Fruit fly (Drosophila melanogaster) whole organism, embryonic: ENCODE measurements around the gene Surf1.

Source experiments
- Atf6 ChIP-seq: fragments of 200-800 bp; sonication (Bioruptor generic); IDR thresholded peaks from 2 replicates; pipeline ENCODE4 v1.3.6; 2022; ENCODE audit warnings: missing biosample characterization, missing genetic modification characterization
- Awh ChIP-seq: fragments of 200-800 bp; sonication (Bioruptor generic); IDR thresholded peaks from 2 replicates; pipeline ENCODE4, ENCODE4 v1.3.6; 2022; ENCODE audit warnings: missing biosample characterization, missing genetic modification characterization
- B-H2 ChIP-seq: fragments of 200-800 bp; sonication (Bioruptor generic); optimal IDR thresholded peaks from 2 replicates; lab custom pipeline; 2018; ENCODE audit warnings: missing biosample characterization, mild to moderate bottlenecking, missing genetic modification characterization
- Bdp1 ChIP-seq: fragments of 200-800 bp; sonication (Bioruptor generic); optimal IDR thresholded peaks from 3 replicates; lab custom pipeline; 2016; ENCODE audit warnings: missing biosample characterization, missing genetic modification characterization
- CG10147 ChIP-seq: fragments of 200-800 bp; sonication (Bioruptor generic); optimal IDR thresholded peaks from 2 replicates; lab custom pipeline; 2019; ENCODE audit warnings: missing biosample characterization, mild to moderate bottlenecking, missing genetic modification characterization, moderate library complexity
- CG10209 ChIP-seq: fragments of 200-800 bp; sonication (Bioruptor generic); optimal IDR thresholded peaks from 3 replicates; lab custom pipeline; 2017; ENCODE audit warnings: missing biosample characterization, mild to moderate bottlenecking, missing genetic modification characterization, missing genetic modification reagents
- CG10274 ChIP-seq: fragments of 200-800 bp; sonication (Bioruptor generic); optimal IDR thresholded peaks from 3 replicates; lab custom pipeline; 2017; ENCODE audit warnings: missing biosample characterization, mild to moderate bottlenecking, missing genetic modification characterization
- CG10654 ChIP-seq: fragments of 200-800 bp; sonication (Bioruptor generic); optimal IDR thresholded peaks from 2 replicates; lab custom pipeline; 2016; ENCODE audit warnings: missing biosample characterization, missing genetic modification characterization
- CG12299 ChIP-seq: fragments of 200-800 bp; sonication (Bioruptor generic); optimal IDR thresholded peaks from 2 replicates; lab custom pipeline; 2018; ENCODE audit warnings: missing biosample characterization, mild to moderate bottlenecking, missing genetic modification characterization
- CG13424 ChIP-seq: fragments of 200-800 bp; sonication (Bioruptor generic); optimal IDR thresholded peaks from 2 replicates; lab custom pipeline; 2019; ENCODE audit warnings: missing biosample characterization, mild to moderate bottlenecking, missing genetic modification characterization, moderate library complexity
- CG15514 ChIP-seq: fragments of 200-800 bp; sonication (Bioruptor generic); optimal IDR thresholded peaks from 3 replicates; lab custom pipeline; 2017; ENCODE audit warnings: missing biosample characterization, missing genetic modification characterization, mild to moderate bottlenecking, moderate library complexity, missing genetic modification reagents
- CG17328 ChIP-seq: fragments of 200-800 bp; sonication (Bioruptor generic); IDR thresholded peaks from 2 replicates; pipeline ENCODE4 v1.3.6; 2022; ENCODE audit warnings: missing biosample characterization, missing genetic modification characterization
- CG1832 ChIP-seq: fragments of 200-800 bp; sonication (Bioruptor generic); optimal IDR thresholded peaks from 2 replicates; lab custom pipeline; 2017; ENCODE audit warnings: missing biosample characterization, mild to moderate bottlenecking, missing genetic modification characterization, inconsistent platforms
- CG3407 ChIP-seq: fragments of 200-800 bp; sonication (Bioruptor generic); optimal IDR thresholded peaks from 2 replicates; lab custom pipeline; 2018; ENCODE audit warnings: missing biosample characterization, mild to moderate bottlenecking, missing genetic modification characterization
- CG4707 ChIP-seq: fragments of 200-800 bp; sonication (Bioruptor generic); optimal IDR thresholded peaks from 2 replicates; lab custom pipeline; 2018; ENCODE audit warnings: missing biosample characterization, mild to moderate bottlenecking, missing genetic modification characterization, moderate library complexity
- CG4854 ChIP-seq: fragments of 200-800 bp; sonication (Bioruptor generic); optimal IDR thresholded peaks from 2 replicates; lab custom pipeline; 2016; ENCODE audit warnings: missing biosample characterization, missing genetic modification characterization, inconsistent platforms
- CG6689 ChIP-seq: fragments of 200-800 bp; sonication (Bioruptor generic); IDR thresholded peaks from 2 replicates; pipeline ENCODE4 v1.3.6; 2022; ENCODE audit warnings: missing biosample characterization, missing genetic modification characterization
- CG6765 ChIP-seq: fragments of 200-800 bp; sonication (Bioruptor generic); optimal IDR thresholded peaks from 3 replicates; lab custom pipeline; 2017; ENCODE audit warnings: missing biosample characterization, mild to moderate bottlenecking, missing genetic modification characterization
- CG7357 ChIP-seq: fragments of 200-800 bp; sonication (Bioruptor generic); IDR thresholded peaks from 3 replicates; pipeline ENCODE4 v1.3.6; 2022; ENCODE audit warnings: missing biosample characterization, missing genetic modification characterization
- CG8290 ChIP-seq, 3 experiments: fragments of 200-800 bp; sonication (Bioruptor generic); optimal IDR thresholded peaks; 2 replicates each; lab custom pipeline; 2016 to 2019; ENCODE audit warnings: missing biosample characterization in 3 of 3, missing genetic modification characterization in 3 of 3, mild to moderate bottlenecking in 2 of 3, moderate library complexity in 1 of 3
- CG8478 ChIP-seq: fragments of >200 bp; optimal IDR thresholded peaks from 2 replicates; lab custom pipeline; 2018
- CG9437 ChIP-seq: fragments of 200-800 bp; sonication (Bioruptor generic); optimal IDR thresholded peaks from 2 replicates; lab custom pipeline; 2018; ENCODE audit warnings: missing biosample characterization, mild to moderate bottlenecking, missing genetic modification characterization
- CG9817 ChIP-seq: fragments of 200-800 bp; sonication (Bioruptor generic); optimal IDR thresholded peaks from 2 replicates; lab custom pipeline; 2018; ENCODE audit warnings: missing biosample characterization, mild to moderate bottlenecking, missing genetic modification characterization, moderate library complexity
- CrebB ChIP-seq: fragments of 200-800 bp; sonication (Bioruptor generic); optimal IDR thresholded peaks from 3 replicates; lab custom pipeline; 2018; ENCODE audit warnings: missing biosample characterization, mild to moderate bottlenecking, missing genetic modification characterization
- D19A ChIP-seq: fragments of 200-800 bp; optimal IDR thresholded peaks from 3 replicates; lab custom pipeline; 2019; ENCODE audit warnings: missing biosample characterization, mild to moderate bottlenecking, missing genetic modification characterization, moderate library complexity
- Ets97D ChIP-seq: fragments of 200-800 bp; sonication (Bioruptor generic); optimal IDR thresholded peaks from 3 replicates; lab custom pipeline; 2016; ENCODE audit warnings: missing biosample characterization, missing genetic modification characterization
- HmgZ ChIP-seq: fragments of 200-800 bp; sonication (Bioruptor generic); optimal IDR thresholded peaks from 2 replicates; lab custom pipeline; 2018; ENCODE audit warnings: missing biosample characterization, mild to moderate bottlenecking, missing genetic modification characterization
- Kr ChIP-seq: fragments of 200-800 bp; sonication (Bioruptor generic); optimal IDR thresholded peaks from 2 replicates; lab custom pipeline; 2017; ENCODE audit warnings: missing biosample characterization, mild to moderate bottlenecking, missing genetic modification characterization
- Meics ChIP-seq: fragments of 200-800 bp; sonication (Bioruptor generic); optimal IDR thresholded peaks from 2 replicates; lab custom pipeline; 2017; ENCODE audit warnings: missing biosample characterization, mild to moderate bottlenecking, missing genetic modification characterization
- NC2β ChIP-seq: fragments of 200-800 bp; sonication (Bioruptor generic); optimal IDR thresholded peaks from 2 replicates; lab custom pipeline; 2016; ENCODE audit warnings: missing biosample characterization, missing genetic modification characterization
- Nf-YB ChIP-seq: fragments of 200-800 bp; sonication (Bioruptor generic); optimal IDR thresholded peaks from 3 replicates; lab custom pipeline; 2019; ENCODE audit warnings: missing biosample characterization, mild to moderate bottlenecking, missing genetic modification characterization, moderate library complexity
- Pdp1 ChIP-seq, 2 experiments: fragments of 200-800 bp; sonication (Bioruptor generic); optimal IDR thresholded peaks; 3 replicates each; lab custom pipeline; 2016; ENCODE audit warnings: missing biosample characterization in 2 of 2, missing genetic modification characterization in 2 of 2, mild to moderate bottlenecking in 1 of 2, moderate library complexity in 1 of 2
- al ChIP-seq: fragments of 200-800 bp; sonication (Bioruptor generic); IDR thresholded peaks from 2 replicates; pipeline ENCODE4 v1.3.6; 2022; ENCODE audit warnings: missing biosample characterization, missing genetic modification characterization
- bcd ChIP-seq: fragments of 200-800 bp; sonication (Bioruptor generic); optimal IDR thresholded peaks from 2 replicates; lab custom pipeline; 2017; ENCODE audit warnings: missing biosample characterization, mild to moderate bottlenecking, missing genetic modification characterization
- bowl ChIP-seq: fragments of 200-800 bp; sonication (Bioruptor generic); IDR thresholded peaks from 2 replicates; pipeline ENCODE4 v1.3.6; 2022; ENCODE audit warnings: missing biosample characterization, missing genetic modification characterization
- crp ChIP-seq, 2 experiments: fragments of 200-800 bp; sonication (Bioruptor generic); optimal IDR thresholded peaks; 2 replicates in 1 of 2; 3 replicates in 1 of 2; lab custom pipeline; 2017; ENCODE audit warnings: missing biosample characterization in 2 of 2, missing genetic modification characterization in 2 of 2, mild to moderate bottlenecking in 1 of 2, moderate library complexity in 1 of 2
- ftz-f1 ChIP-seq: fragments of 200-800 bp; sonication (Bioruptor generic); optimal IDR thresholded peaks from 2 replicates; lab custom pipeline; 2016; ENCODE audit warnings: missing biosample characterization, missing genetic modification characterization
- ham ChIP-seq: fragments of 200-800 bp; sonication (Bioruptor generic); IDR thresholded peaks from 2 replicates; pipeline ENCODE4 v1.3.6; 2022; ENCODE audit warnings: missing biosample characterization, missing genetic modification characterization
- her ChIP-seq: fragments of 200-800 bp; sonication (Bioruptor generic); optimal IDR thresholded peaks from 2 replicates; lab custom pipeline; 2016; ENCODE audit warnings: missing biosample characterization, missing genetic modification characterization
- jumu ChIP-seq: fragments of 200-800 bp; sonication (Bioruptor generic); optimal IDR thresholded peaks from 3 replicates; lab custom pipeline; 2016; ENCODE audit warnings: missing biosample characterization, missing genetic modification characterization
- lbe ChIP-seq: fragments of 200-800 bp; sonication (Bioruptor generic); optimal IDR thresholded peaks from 2 replicates; lab custom pipeline; 2016; ENCODE audit warnings: missing biosample characterization, mild to moderate bottlenecking, missing genetic modification characterization
- p53 ChIP-seq: fragments of 200-800 bp; sonication (Bioruptor generic); optimal IDR thresholded peaks from 2 replicates; lab custom pipeline; 2016; ENCODE audit warnings: missing biosample characterization, missing genetic modification characterization
- pzg ChIP-seq: fragments of 200-800 bp; sonication (Bioruptor generic); optimal IDR thresholded peaks from 3 replicates; lab custom pipeline; 2018; ENCODE audit warnings: missing biosample characterization, mild to moderate bottlenecking, missing genetic modification characterization, moderate library complexity
- rib ChIP-seq: fragments of 200-800 bp; sonication (Bioruptor generic); IDR thresholded peaks from 2 replicates; pipeline ENCODE4 v1.3.6; 2022; ENCODE audit warnings: missing biosample characterization, missing genetic modification characterization
- ro ChIP-seq: fragments of 200-800 bp; sonication (Bioruptor generic); IDR thresholded peaks from 2 replicates; pipeline ENCODE4 v1.3.6; 2022; ENCODE audit warnings: missing biosample characterization, missing genetic modification characterization
- scrt ChIP-seq: fragments of 200-800 bp; sonication (Bioruptor generic); optimal IDR thresholded peaks from 2 replicates; lab custom pipeline; 2018; ENCODE audit warnings: missing biosample characterization, mild to moderate bottlenecking, missing genetic modification characterization, moderate library complexity
- sna ChIP-seq: fragments of 200-800 bp; sonication (Bioruptor generic); IDR thresholded peaks from 2 replicates; pipeline ENCODE4 v1.3.6; 2022; ENCODE audit warnings: missing biosample characterization, missing genetic modification characterization; ENCODE audit not compliant: partially characterized antibody
- tgo ChIP-seq: fragments of 200-800 bp; sonication (Bioruptor generic); IDR thresholded peaks from 3 replicates; pipeline ENCODE4 v1.3.6; 2022; ENCODE audit warnings: missing biosample characterization, missing genetic modification characterization
- trh ChIP-seq: fragments of 200-800 bp; sonication (Bioruptor generic); optimal IDR thresholded peaks from 2 replicates; lab custom pipeline; 2016; ENCODE audit warnings: missing biosample characterization, missing genetic modification characterization
- usp ChIP-seq: fragments of >200 bp; optimal IDR thresholded peaks from 2 replicates; lab custom pipeline; 2017; ENCODE audit warnings: missing biosample characterization, missing genetic modification characterization
- vvl ChIP-seq: fragments of 200-800 bp; sonication (Bioruptor generic); IDR thresholded peaks from 2 replicates; pipeline ENCODE4 v1.3.6; 2022; ENCODE audit warnings: missing biosample characterization, missing genetic modification characterization

Gene Surf1

DNA sequence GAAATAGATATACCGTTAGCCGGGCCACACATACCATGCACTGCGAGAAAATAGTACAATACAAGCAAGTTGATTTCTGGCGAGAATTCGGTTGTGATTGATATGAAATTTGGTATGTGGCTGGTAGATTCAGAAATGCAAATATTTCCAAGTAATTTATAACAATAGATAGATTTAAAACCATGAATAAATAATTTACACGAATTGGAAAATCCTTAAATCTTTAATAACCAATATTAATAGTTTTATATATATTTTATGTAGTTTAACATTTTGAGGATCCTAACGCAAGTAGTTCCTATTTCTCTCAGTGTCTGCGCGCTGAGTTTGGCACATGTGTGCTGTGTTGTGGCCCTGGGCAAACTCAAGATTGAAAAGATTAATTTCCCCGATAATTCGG lies 23.7 kb downstream of the Surf1 start (continued):
- TF ChIP-seq ro (GFP tag; lab: Robert Waterston, UW) = no peak
- TF ChIP-seq CG7357 (GFP tag; lab: Robert Waterston, UW) = no peak; the same call in 2 of the 3 replicates
- no peak for TF ChIP-seq usp
- TF ChIP-seq NC2β (GFP tag; lab: Kevin White, UChicago) = no peak
- TF ChIP-seq CG6765 (GFP tag; lab: Kevin White, UChicago) = no peak
- no peak for TF ChIP-seq trh (GFP tag; lab: Kevin White, UChicago)
- no peak for TF ChIP-seq bowl (GFP tag; lab: Robert Waterston, UW)
- TF ChIP-seq CG12299 = no peak
- no peak for TF ChIP-seq CG8478 (lab: Kevin White, UChicago)
- no peak for TF ChIP-seq Atf6 (GFP tag; lab: Robert Waterston, UW)
- no peak for TF ChIP-seq pzg (GFP tag; lab: Kevin White, UChicago)
- TF ChIP-seq CG1832 (GFP tag; lab: Kevin White, UChicago) = no peak
- no peak for TF ChIP-seq Meics (GFP tag; lab: Kevin White, UChicago)
- peak; percentile 34 for TF ChIP-seq CG9437 (GFP tag; lab: Kevin White, UChicago)
- peak; percentile 21 for TF ChIP-seq CG10654
- no peak for TF ChIP-seq CG9817 (tag; lab: Kevin White, UChicago)
- TF ChIP-seq HmgZ (tag; lab: Kevin White, UChicago) = no peak
- TF ChIP-seq CG10209 = peak; percentile 49
- TF ChIP-seq tgo = no peak
- TF ChIP-seq crp (GFP tag; optimal IDR thresholded peaks at IDR 0.05; lab: Kevin White, UChicago) = no peak
- no peak for TF ChIP-seq Ets97D (GFP tag; lab: Kevin White, UChicago)
- no peak for TF ChIP-seq CG4707 (GFP tag; lab: Kevin White, UChicago)
- no peak for TF ChIP-seq CrebB (tag; lab: Kevin White, UChicago)
- TF ChIP-seq Pdp1 (GFP tag; optimal IDR thresholded peaks at IDR 0.05; lab: Kevin White, UChicago) = peak; percentile 3 to 36
- TF ChIP-seq lbe (GFP tag; lab: Kevin White, UChicago) = no peak
- TF ChIP-seq CG8290 (GFP tag; optimal IDR thresholded peaks at IDR 0.05; lab: Kevin White, UChicago) = peak; percentile 13
- peak in 1 of 2 experiments; percentile 18 for TF ChIP-seq CG8290 (tag; optimal IDR thresholded peaks at IDR 0.05; lab: Kevin White, UChicago)
- no peak for TF ChIP-seq al (GFP tag; lab: Robert Waterston, UW)
- TF ChIP-seq rib = no peak
- TF ChIP-seq bcd (GFP tag; lab: Kevin White, UChicago) = peak; percentile 38
- no peak for TF ChIP-seq B-H2 (GFP tag; lab: Kevin White, UChicago)
- no peak for TF ChIP-seq sna (GFP tag; lab: Robert Waterston, UW)
- no peak for TF ChIP-seq her (GFP tag; lab: Kevin White, UChicago)
- TF ChIP-seq p53 = no peak
- TF ChIP-seq CG17328 (GFP tag; lab: Robert Waterston, UW) = peak; percentile 34; the same call in 1 of the 2 replicates
- peak; percentile 64 for TF ChIP-seq CG13424 (tag; lab: Kevin White, UChicago)
- TF ChIP-seq scrt (GFP tag; lab: Kevin White, UChicago) = no peak
- TF ChIP-seq Awh (GFP tag; lab: Robert Waterston, UW) = no peak
- peak; percentile 64; the same call in 1 of the 2 replicates for TF ChIP-seq CG6689 (GFP tag; lab: Robert Waterston, UW)
- TF ChIP-seq CG4854 (GFP tag; lab: Kevin White, UChicago) = no peak
- TF ChIP-seq Kr (GFP tag; lab: Kevin White, UChicago) = no peak
- no peak for TF ChIP-seq CG15514
- TF ChIP-seq Bdp1 (GFP tag; lab: Kevin White, UChicago) = no peak
- no peak for TF ChIP-seq ham (GFP tag; lab: Robert Waterston, UW)
- peak; percentile 43 for TF ChIP-seq D19A
- no peak for TF ChIP-seq CG10147
- no peak for TF ChIP-seq Nf-YB
- peak; percentile 20 for TF ChIP-seq jumu (GFP tag; lab: Kevin White, UChicago)
- no peak for TF ChIP-seq CG10274 (GFP tag; lab: Kevin White, UChicago)
- no peak for TF ChIP-seq ftz-f1
- TF ChIP-seq CG3407 = no peak
- peak; percentile 31; the same call in 1 of the 2 replicates for TF ChIP-seq vvl (GFP tag; lab: Robert Waterston, UW)
